Fruit fly (Drosophila melanogaster): ENCODE measurements around the gene CG9902.

The CG9902 gene

DNA sequence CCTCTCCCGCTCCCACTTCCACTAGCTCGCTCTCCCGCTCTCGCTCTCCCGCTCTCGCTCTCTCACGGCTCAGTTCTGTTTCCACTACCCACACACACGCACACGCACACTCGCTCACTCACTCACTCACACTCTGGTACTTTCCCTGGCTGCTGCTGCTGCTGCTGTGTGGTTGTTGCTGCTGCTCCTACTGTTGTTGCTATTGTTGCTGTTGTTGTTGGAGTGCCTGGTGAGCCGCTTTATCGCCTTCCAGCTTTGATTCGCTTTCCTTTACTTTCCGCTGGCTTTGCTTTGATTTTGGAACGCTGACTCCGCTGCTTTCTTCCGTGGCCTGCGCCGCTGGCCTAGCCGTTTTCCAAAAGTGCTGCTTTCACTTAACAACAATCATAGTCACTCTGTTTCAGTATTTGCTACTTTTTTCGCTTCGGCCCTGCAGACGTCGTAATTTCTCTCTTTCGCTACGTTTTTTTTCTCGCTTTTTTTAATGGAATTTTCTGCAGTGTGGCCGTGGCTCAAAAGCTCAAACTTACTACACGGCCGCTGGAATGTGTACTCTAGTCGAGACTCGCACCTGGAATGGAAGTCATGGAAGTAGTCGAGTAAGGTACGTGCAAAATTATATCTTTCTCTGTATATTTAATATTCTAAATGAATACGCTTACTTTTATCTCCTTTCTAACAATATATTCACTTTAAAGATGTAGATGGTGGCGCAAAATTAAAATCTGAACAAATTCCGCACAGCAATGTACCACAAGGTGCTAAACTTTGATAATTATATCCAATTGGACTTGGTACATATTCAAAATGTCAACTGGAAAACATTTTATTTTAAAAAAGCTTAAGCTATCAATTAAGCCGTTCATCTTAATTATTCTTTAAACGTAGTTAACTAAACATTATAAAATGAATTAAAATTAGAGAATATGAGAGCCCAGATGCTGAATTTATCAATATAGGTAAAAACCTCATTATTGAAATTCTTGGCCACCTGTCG is 12.5 kb upstream of the CG9902 start, which contains the start of gene Pp2B-14D (continued):
- TF ChIP-seq chm (GFP tag; IDR thresholded peaks at IDR 0.05), result no peak
- no peak for TF ChIP-seq CG16863 (GFP tag; optimal IDR thresholded peaks at IDR 0.05)
- TF ChIP-seq CG18599 (GFP tag; optimal IDR thresholded peaks at IDR 0.05), result no peak
- no peak for TF ChIP-seq Sry-β (GFP tag; optimal IDR thresholded peaks at IDR 0.05)
- no peak for TF ChIP-seq ham (GFP tag; IDR thresholded peaks at IDR 0.05)
- TF ChIP-seq crc (GFP tag; optimal IDR thresholded peaks at IDR 0.05), result no peak
- no peak for TF ChIP-seq sim (GFP tag; IDR thresholded peaks at IDR 0.05)
- peak; percentile 32 for TF ChIP-seq CoRest (tag; optimal IDR thresholded peaks at IDR 0.05)
- TF ChIP-seq CG11696 (GFP tag; IDR thresholded peaks at IDR 0.05), result no peak
- no peak for TF ChIP-seq inv (GFP tag; IDR thresholded peaks at IDR 0.05; ENCODE audit: partially characterized antibody)
- TF ChIP-seq schlank (tag; optimal IDR thresholded peaks at IDR 0.05), result no peak
- peak; percentile 23 for TF ChIP-seq Lhr (GFP tag; optimal IDR thresholded peaks at IDR 0.05)
- no peak for TF ChIP-seq ERR (GFP tag; optimal IDR thresholded peaks at IDR 0.05)
- no peak for TF ChIP-seq tup (GFP tag; optimal IDR thresholded peaks at IDR 0.05)
- TF ChIP-seq CkIIα-i1 (GFP tag; IDR thresholded peaks at IDR 0.05), result no peak
- no peak for TF ChIP-seq Ptx1 (GFP tag; IDR thresholded peaks at IDR 0.05)
- TF ChIP-seq CG9797 (GFP tag; optimal IDR thresholded peaks at IDR 0.05), result peak; percentile 62
- no peak for TF ChIP-seq CG7271 (tag; optimal IDR thresholded peaks at IDR 0.05)
- TF ChIP-seq otp (GFP tag; IDR thresholded peaks at IDR 0.05), result no peak
- no peak for TF ChIP-seq odd (GFP tag; optimal IDR thresholded peaks at IDR 0.05)
- no peak for TF ChIP-seq CG3281 (GFP tag; optimal IDR thresholded peaks at IDR 0.05)
- TF ChIP-seq dm (GFP tag; optimal IDR thresholded peaks at IDR 0.05), result no peak
- no peak for TF ChIP-seq ewg (GFP tag; optimal IDR thresholded peaks at IDR 0.05)
- TF ChIP-seq CG6272 (GFP tag; IDR thresholded peaks at IDR 0.05), result no peak
- no peak for TF ChIP-seq HHEX (GFP tag; optimal IDR thresholded peaks at IDR 0.05)
- peak; percentile 57 for TF ChIP-seq nom (GFP tag; optimal IDR thresholded peaks at IDR 0.05)
- TF ChIP-seq HLH54F (GFP tag; optimal IDR thresholded peaks at IDR 0.05), result no peak
- 0 out of 4 replicates have a peak, but pooled peaks have one; percentile 64 for TF ChIP-seq chinmo (GFP tag; IDR thresholded peaks at IDR 0.05; ENCODE audit: partially characterized antibody)
- no peak for TF ChIP-seq CG33557 (GFP tag; optimal IDR thresholded peaks at IDR 0.05)
- peak; percentile 98 to 99 for TF ChIP-seq Trl (optimal IDR thresholded peaks at IDR 0.05)
- TF ChIP-seq Trl (GFP tag; optimal IDR thresholded peaks at IDR 0.05), result no peak
- TF ChIP-seq disco-r (GFP tag; optimal IDR thresholded peaks at IDR 0.05), result no peak
- TF ChIP-seq aop (GFP tag; IDR thresholded peaks at IDR 0.05), result no peak
- no peak for TF ChIP-seq CG13123 (GFP tag; optimal IDR thresholded peaks at IDR 0.05)
- TF ChIP-seq CG2889 (GFP tag; IDR thresholded peaks at IDR 0.05), result no peak
- TF ChIP-seq CG8089 (GFP tag; optimal IDR thresholded peaks at IDR 0.05), result no peak
- TF ChIP-seq Mad (GFP tag; optimal IDR thresholded peaks at IDR 0.05), result no peak
- no peak for TF ChIP-seq eve (GFP tag; optimal IDR thresholded peaks at IDR 0.05)
- no peak for TF ChIP-seq NfI (GFP tag; optimal IDR thresholded peaks at IDR 0.05)
- no peak for TF ChIP-seq psq (GFP tag; optimal IDR thresholded peaks at IDR 0.05)
- TF ChIP-seq CG12942 (GFP tag; optimal IDR thresholded peaks at IDR 0.05), result no peak
- no peak for TF ChIP-seq CG3726 (GFP tag; IDR thresholded peaks at IDR 0.05)
- no peak for TF ChIP-seq Dip3 (GFP tag; optimal IDR thresholded peaks at IDR 0.05)
- no peak for TF ChIP-seq CG17568 (GFP tag; optimal IDR thresholded peaks at IDR 0.05)
- TF ChIP-seq Opbp (GFP tag; IDR thresholded peaks at IDR 0.05; ENCODE audit: partially characterized antibody), result 0 out of 3 replicates have a peak, but pooled peaks have one; percentile 40
- TF ChIP-seq Drgx (GFP tag; IDR thresholded peaks at IDR 0.05), result no peak
- peak; percentile 74 for TF ChIP-seq YL-1 (GFP tag; optimal IDR thresholded peaks at IDR 0.05)
- no peak for TF ChIP-seq CG18619 (GFP tag; optimal IDR thresholded peaks at IDR 0.05)
- no peak for TF ChIP-seq trh (GFP tag; optimal IDR thresholded peaks at IDR 0.05)
